Fruit fly (Drosophila melanogaster): ENCODE measurements around the gene CG46281.

CG46281 gene

dm6 chr3R:13015811-13016766 is 14.0 kb downstream of the CG46281 start (continued):
- TF ChIP-seq chn (GFP tag; optimal IDR thresholded peaks at IDR 0.05) (no peak), Optix (GFP tag; IDR thresholded peaks at IDR 0.05) (no peak), CG4282 (GFP tag; optimal IDR thresholded peaks at IDR 0.05) (no peak), Dek (tag; optimal IDR thresholded peaks at IDR 0.05) (no peak), CG8478 (optimal IDR thresholded peaks at IDR 0.05) (no peak), CG30403 (GFP tag; optimal IDR thresholded peaks at IDR 0.05) (peak; percentile 28), CG4854 (GFP tag; optimal IDR thresholded peaks at IDR 0.05) (no peak), E2f2 (GFP tag; IDR thresholded peaks at IDR 0.05) (peak; percentile 16; the same call in 1 of the 2 replicates), cato (GFP tag; optimal IDR thresholded peaks at IDR 0.05; ENCODE audit: borderline replicate concordance) (no peak), CrebB (tag; optimal IDR thresholded peaks at IDR 0.05) (no peak), sens (GFP tag) (peak; percentile 89), ham (GFP tag; IDR thresholded peaks at IDR 0.05) (no peak), Ssrp (tag; optimal IDR thresholded peaks at IDR 0.05) (no peak), Asciz (GFP tag; optimal IDR thresholded peaks at IDR 0.05) (no peak), CG12219 (GFP tag; optimal IDR thresholded peaks at IDR 0.05) (no peak), HLH54F (GFP tag; optimal IDR thresholded peaks at IDR 0.05) (peak; percentile 5), sens-2 (GFP tag; IDR thresholded peaks at IDR 0.05) (no peak), CG12104 (GFP tag; optimal IDR thresholded peaks at IDR 0.05) (no peak), ind (GFP tag; optimal IDR thresholded peaks at IDR 0.05) (no peak), CG4404 (GFP tag; IDR thresholded peaks at IDR 0.05) (no peak), her (GFP tag; optimal IDR thresholded peaks at IDR 0.05) (no peak), CG4730 (GFP tag; IDR thresholded peaks at IDR 0.05) (no peak), br (optimal IDR thresholded peaks at IDR 0.05) (no peak), Xbp1 (GFP tag; optimal IDR thresholded peaks at IDR 0.05) (no peak), Mes4 (GFP tag; optimal IDR thresholded peaks at IDR 0.05) (no peak), unc-4 (GFP tag; IDR thresholded peaks at IDR 0.05; ENCODE audit: partially characterized antibody) (no peak), CG2202 (tag; optimal IDR thresholded peaks at IDR 0.05) (no peak), tio (GFP tag; optimal IDR thresholded peaks at IDR 0.05) (no peak), en (GFP tag; optimal IDR thresholded peaks at IDR 0.05) (peak; percentile 20), CG12744 (GFP tag; optimal IDR thresholded peaks at IDR 0.05) (no peak), bsh (GFP tag; optimal IDR thresholded peaks at IDR 0.05) (peak in 1 of 2 experiments; percentile 41), row (GFP tag; IDR thresholded peaks at IDR 0.05) (peak; percentile 73), CG15514 (GFP tag; optimal IDR thresholded peaks at IDR 0.05) (peak; percentile 31), CG4820 (GFP tag; optimal IDR thresholded peaks at IDR 0.05) (no peak), CG2199 (GFP tag; IDR thresholded peaks at IDR 0.05) (peak; percentile 50; the same call in 2 of the 3 replicates), D19A (tag; optimal IDR thresholded peaks at IDR 0.05) (no peak), CG3281 (GFP tag; optimal IDR thresholded peaks at IDR 0.05) (peak; percentile 16), CG3407 (GFP tag; optimal IDR thresholded peaks at IDR 0.05) (no peak), CG34422 (GFP tag; IDR thresholded peaks at IDR 0.05) (peak; percentile 39; the same call in 1 of the 3 replicates), insv (GFP tag; optimal IDR thresholded peaks at IDR 0.05) (peak in 1 of 2 experiments; percentile 43), CG15696 (tag; optimal IDR thresholded peaks at IDR 0.05) (no peak), amos (GFP tag; IDR thresholded peaks at IDR 0.05; ENCODE audit: partially characterized antibody) (no peak), fd64A (GFP tag; optimal IDR thresholded peaks at IDR 0.05) (no peak), CG10654 (GFP tag; optimal IDR thresholded peaks at IDR 0.05) (no peak), CG16813 (GFP tag; IDR thresholded peaks at IDR 0.05; ENCODE audit: partially characterized antibody) (no peak), CG9817 (tag; optimal IDR thresholded peaks at IDR 0.05) (no peak), Deaf1 (tag; optimal IDR thresholded peaks at IDR 0.05) (peak; percentile 43), Myb (GFP tag; optimal IDR thresholded peaks at IDR 0.05) (no peak), Drgx (GFP tag; IDR thresholded peaks at IDR 0.05) (no peak; the same call in 1 of the 2 replicates), CG43689 (GFP tag; IDR thresholded peaks at IDR 0.05) (no peak)

Measured in whole organism, embryonic.